Worm (Caenorhabditis elegans): ENCODE results near the gene gcy-14.

ce11 chrV:14868181-14868580 lies at the start of gene gcy-14:
- TF ChIP-seq hlh-30 (tag; optimal IDR thresholded peaks at IDR 0.05; ENCODE audit: insufficient read depth) (no peak), ets-4 (tag; optimal IDR thresholded peaks at IDR 0.05) (no peak), fkh-10 (GFP tag; optimal IDR thresholded peaks at IDR 0.05) (no peak), pag-3 (tag; optimal IDR thresholded peaks at IDR 0.05; ENCODE audit: borderline replicate concordance) (no peak), ceh-45 (GFP tag; IDR thresholded peaks at IDR 0.05) (no peak), ceh-24 (tag; optimal IDR thresholded peaks at IDR 0.05) (no peak), nhr-11 (tag; optimal IDR thresholded peaks at IDR 0.05) (no peak), elt-2 (tag; optimal IDR thresholded peaks at IDR 0.05) (no peak), rnt-1 (tag; optimal IDR thresholded peaks at IDR 0.05) (no peak)
